Fruit fly (Drosophila melanogaster): ENCODE results near the gene Calx.

Gene Calx

dm6 chr3R:21001123-21001522, 23.1 kb downstream of the Calx start (continued):
- TF ChIP-seq otp (GFP tag; IDR thresholded peaks at IDR 0.05) = no peak
- no peak for TF ChIP-seq da (GFP tag; optimal IDR thresholded peaks at IDR 0.05)
- no peak for TF ChIP-seq CG6689 (GFP tag; IDR thresholded peaks at IDR 0.05)
- TF ChIP-seq CG18599 (GFP tag; optimal IDR thresholded peaks at IDR 0.05) = peak; percentile 17
- TF ChIP-seq trem (tag; optimal IDR thresholded peaks at IDR 0.05) = no peak
- TF ChIP-seq Atf3 (GFP tag; optimal IDR thresholded peaks at IDR 0.05) = no peak
- TF ChIP-seq pho (GFP tag; optimal IDR thresholded peaks at IDR 0.05) = no peak
- no peak for TF ChIP-seq al (GFP tag; IDR thresholded peaks at IDR 0.05)
- no peak for TF ChIP-seq eve (GFP tag; optimal IDR thresholded peaks at IDR 0.05)
- TF ChIP-seq HmgZ (tag; optimal IDR thresholded peaks at IDR 0.05) = no peak
- TF ChIP-seq sens (GFP tag) = peak; percentile 83
- no peak for TF ChIP-seq pan (optimal IDR thresholded peaks at IDR 0.05)
- TF ChIP-seq pan (GFP tag; optimal IDR thresholded peaks at IDR 0.05 in 1 of 2, IDR thresholded peaks at IDR 0.05 in 1 of 2) = peak in 1 of 2 experiments; percentile 25
- no peak for TF ChIP-seq tup (GFP tag; optimal IDR thresholded peaks at IDR 0.05)
- peak; percentile 34 for TF ChIP-seq CG1233 (GFP tag; optimal IDR thresholded peaks at IDR 0.05)
- no peak for TF ChIP-seq CG13775 (GFP tag; optimal IDR thresholded peaks at IDR 0.05)
- TF ChIP-seq gcm (GFP tag; optimal IDR thresholded peaks at IDR 0.05) = peak; percentile 3
- peak; percentile 7 for TF ChIP-seq CG8359 (GFP tag; optimal IDR thresholded peaks at IDR 0.05; ENCODE audit: borderline replicate concordance)
- TF ChIP-seq CG18262 (tag; optimal IDR thresholded peaks at IDR 0.05) = no peak
- no peak for TF ChIP-seq Xbp1 (GFP tag; optimal IDR thresholded peaks at IDR 0.05)
- TF ChIP-seq CG12299 (tag; optimal IDR thresholded peaks at IDR 0.05) = no peak
- no peak for TF ChIP-seq CG14965 (GFP tag; optimal IDR thresholded peaks at IDR 0.05; ENCODE audit: borderline replicate concordance)
- TF ChIP-seq CG15696 (tag; optimal IDR thresholded peaks at IDR 0.05) = peak; percentile 55
- no peak for TF ChIP-seq pnt (GFP tag; optimal IDR thresholded peaks at IDR 0.05)
- TF ChIP-seq CG4707 (GFP tag; optimal IDR thresholded peaks at IDR 0.05) = peak; percentile 23
- no peak for TF ChIP-seq tll (GFP tag; optimal IDR thresholded peaks at IDR 0.05)
- no peak for TF ChIP-seq ind (GFP tag; optimal IDR thresholded peaks at IDR 0.05)
- no peak for TF ChIP-seq CG3065 (GFP tag; optimal IDR thresholded peaks at IDR 0.05)
- no peak for TF ChIP-seq CG6765 (GFP tag; optimal IDR thresholded peaks at IDR 0.05)
- TF ChIP-seq B-H2 (GFP tag; optimal IDR thresholded peaks at IDR 0.05) = no peak
- no peak for TF ChIP-seq CG1792 (GFP tag; optimal IDR thresholded peaks at IDR 0.05)
- TF ChIP-seq CG34376 (GFP tag; optimal IDR thresholded peaks at IDR 0.05) = no peak
- TF ChIP-seq Nf-YB (GFP tag; optimal IDR thresholded peaks at IDR 0.05) = peak; percentile 5
- TF ChIP-seq CG10431 (GFP tag; optimal IDR thresholded peaks at IDR 0.05) = no peak
- no peak for TF ChIP-seq Scr (GFP tag; IDR thresholded peaks at IDR 0.05; ENCODE audit: partially characterized antibody)

- no peak for TF ChIP-seq CG12769 (tag; optimal IDR thresholded peaks at IDR 0.05)
- no peak for TF ChIP-seq toy (GFP tag; IDR thresholded peaks at IDR 0.05)
- no peak for TF ChIP-seq peb (GFP tag; IDR thresholded peaks at IDR 0.05)
- no peak for TF ChIP-seq ttk (GFP tag; IDR thresholded peaks at IDR 0.05)
- TF ChIP-seq CG11093 (GFP tag; IDR thresholded peaks at IDR 0.05) = no peak
- 0 out of 4 replicates have a peak, but pooled peaks have one; percentile 33 for TF ChIP-seq chinmo (GFP tag; IDR thresholded peaks at IDR 0.05; ENCODE audit: partially characterized antibody)
- no peak for TF ChIP-seq sna (GFP tag; IDR thresholded peaks at IDR 0.05; ENCODE audit: partially characterized antibody)
- no peak for TF ChIP-seq CG7987 (GFP tag; optimal IDR thresholded peaks at IDR 0.05)
- TF ChIP-seq CG11560 (tag; IDR thresholded peaks at IDR 0.05) = no peak
- no peak for TF ChIP-seq CG7839 (tag; optimal IDR thresholded peaks at IDR 0.05)
- no peak for TF ChIP-seq NFAT (GFP tag; IDR thresholded peaks at IDR 0.05)
- no peak for TF ChIP-seq CG34224 (GFP tag; IDR thresholded peaks at IDR 0.05; ENCODE audit: partially characterized antibody)
- no peak for TF ChIP-seq CG6791 (GFP tag; IDR thresholded peaks at IDR 0.05; ENCODE audit: partially characterized antibody)
- no peak for TF ChIP-seq knrl (GFP tag; IDR thresholded peaks at IDR 0.05; ENCODE audit: partially characterized antibody)
- TF ChIP-seq lab (GFP tag; optimal IDR thresholded peaks at IDR 0.05) = no peak
- no peak for TF ChIP-seq wek (GFP tag; optimal IDR thresholded peaks at IDR 0.05)
- TF ChIP-seq cwo (GFP tag; optimal IDR thresholded peaks at IDR 0.05) = peak; percentile 89
- TF ChIP-seq CG5953 (GFP tag; IDR thresholded peaks at IDR 0.05) = no peak
Measured at dm6 chr3R:21006967-21007366, 29.0 kb downstream of the Calx start, which contains the start of gene Alp5. Alp5 (minus strand) TSS chr3R:21006990.
